Fruit fly (Drosophila melanogaster): ENCODE measurements around the gene AnxB11.

Gene AnxB11

dm6 chrX:16420048-16420447, 2.0 kb downstream of the AnxB11 start (continued):
- peak; percentile 3 for TF ChIP-seq Fer3 (tag; optimal IDR thresholded peaks at IDR 0.05)
- peak; percentile 50 for TF ChIP-seq Fer1 (GFP tag; optimal IDR thresholded peaks at IDR 0.05)
- no peak for TF ChIP-seq nerfin-1 (tag; optimal IDR thresholded peaks at IDR 0.05)
- no peak for TF ChIP-seq Bteb2 (GFP tag; optimal IDR thresholded peaks at IDR 0.05)
- TF ChIP-seq CG6765 (GFP tag; optimal IDR thresholded peaks at IDR 0.05): peak; percentile 11
- peak; percentile 2 for TF ChIP-seq Asciz (GFP tag; optimal IDR thresholded peaks at IDR 0.05)
- peak; percentile 51 for TF ChIP-seq CG12071 (GFP tag; optimal IDR thresholded peaks at IDR 0.05)
- TF ChIP-seq Pdp1 (GFP tag; optimal IDR thresholded peaks at IDR 0.05): peak in 1 of 2 experiments; percentile 28
- TF ChIP-seq PHDP (tag; optimal IDR thresholded peaks at IDR 0.05): peak; percentile 12
- TF ChIP-seq CG31365 (tag; optimal IDR thresholded peaks at IDR 0.05): peak; percentile 8
- no peak for TF ChIP-seq abd-A (tag; optimal IDR thresholded peaks at IDR 0.05)
- TF ChIP-seq wek (GFP tag; optimal IDR thresholded peaks at IDR 0.05): peak; percentile 6
- TF ChIP-seq hkb (optimal IDR thresholded peaks at IDR 0.05): no peak
- no peak for TF ChIP-seq hkb (GFP tag; IDR thresholded peaks at IDR 0.05)
- TF ChIP-seq ATbp (GFP tag; optimal IDR thresholded peaks at IDR 0.05): peak; percentile 34
- peak; percentile 42 for TF ChIP-seq CG2678 (tag; optimal IDR thresholded peaks at IDR 0.05)
- TF ChIP-seq CG3726 (GFP tag; IDR thresholded peaks at IDR 0.05): no peak
- TF ChIP-seq CG16813 (GFP tag; IDR thresholded peaks at IDR 0.05; ENCODE audit: partially characterized antibody): no peak
- 0 out of 2 replicates have a peak, but pooled peaks have one; percentile 16 for TF ChIP-seq HLH3B (GFP tag; IDR thresholded peaks at IDR 0.05)
- TF ChIP-seq CG11695 (GFP tag; IDR thresholded peaks at IDR 0.05): no peak
- peak; percentile 76 for TF ChIP-seq sens (GFP tag)
- no peak for TF ChIP-seq HmgD (GFP tag; optimal IDR thresholded peaks at IDR 0.05)
- TF ChIP-seq Kr (GFP tag; optimal IDR thresholded peaks at IDR 0.05): no peak

DNA sequence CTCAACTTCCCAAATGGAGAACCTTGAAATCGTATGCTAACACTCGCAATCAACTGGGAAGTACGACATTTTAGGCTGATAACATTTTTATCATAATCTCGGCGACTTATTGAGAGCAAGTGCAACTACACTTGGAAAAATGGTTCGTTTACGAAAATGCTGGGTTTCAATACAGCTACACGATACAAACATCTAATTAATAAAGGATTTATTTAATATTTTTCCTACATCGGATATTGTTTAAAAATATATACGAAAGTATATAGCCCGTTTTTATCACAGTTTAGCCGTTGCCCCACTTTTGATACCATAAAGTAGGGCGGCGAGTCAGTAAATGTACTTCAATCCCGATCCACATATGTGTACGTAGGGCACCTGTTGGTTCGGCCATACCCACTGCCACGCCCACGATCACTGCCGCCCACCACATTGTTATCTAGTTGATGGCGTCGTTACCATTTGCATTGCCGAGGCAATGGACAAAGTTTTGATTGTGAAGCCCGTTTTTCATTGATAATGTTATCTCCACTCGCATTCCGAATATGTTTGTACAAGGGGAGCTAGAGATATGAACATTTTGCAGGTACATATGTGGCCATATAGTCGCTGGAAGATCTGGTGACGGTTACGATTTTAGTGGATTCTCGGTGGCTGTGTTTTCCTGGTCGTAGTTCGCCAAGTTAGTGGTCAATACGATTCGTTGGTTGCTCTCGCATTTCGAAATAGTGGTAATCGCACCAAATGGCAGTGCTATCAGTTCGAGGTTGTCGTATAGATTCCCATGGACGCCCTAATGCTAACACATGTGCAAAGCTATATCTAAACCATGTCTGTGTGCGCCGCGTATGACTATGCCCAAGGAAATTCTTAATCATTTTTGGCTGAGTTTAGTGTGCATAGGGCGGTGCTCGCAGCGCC, 7.4 kb downstream of the AnxB11 start, which contains the start of gene Traf-like:
Gene Traf-like, plus strand, starts transcription at position 596 of the 918 bp plus-strand sequence.
- TF ChIP-seq CG1647 (GFP tag; optimal IDR thresholded peaks at IDR 0.05) (no peak), croc (GFP tag; conservative IDR thresholded peaks at IDR 0.05) (no peak; the same call in 2 of the 3 replicates), CG11456 (GFP tag; IDR thresholded peaks at IDR 0.05) (no peak), amos (GFP tag; IDR thresholded peaks at IDR 0.05; ENCODE audit: partially characterized antibody) (no peak), CG14965 (GFP tag; optimal IDR thresholded peaks at IDR 0.05; ENCODE audit: borderline replicate concordance) (no peak), CG10267 (tag; optimal IDR thresholded peaks at IDR 0.05) (no peak), en (GFP tag; optimal IDR thresholded peaks at IDR 0.05) (no peak), CG6254 (GFP tag; optimal IDR thresholded peaks at IDR 0.05) (no peak), cas (GFP tag; IDR thresholded peaks at IDR 0.05) (no peak), h (optimal IDR thresholded peaks at IDR 0.05) (no peak), CG13775 (GFP tag; optimal IDR thresholded peaks at IDR 0.05) (no peak), CoRest (tag; optimal IDR thresholded peaks at IDR 0.05) (peak; percentile 4), Antp (GFP tag; optimal IDR thresholded peaks at IDR 0.05) (no peak), CG18476 (GFP tag; optimal IDR thresholded peaks at IDR 0.05) (no peak), br (optimal IDR thresholded peaks at IDR 0.05) (no peak), CG12659 (GFP tag; optimal IDR thresholded peaks at IDR 0.05) (no peak), aop (GFP tag; IDR thresholded peaks at IDR 0.05) (no peak), CG5953 (GFP tag; IDR thresholded peaks at IDR 0.05) (no peak), CG14441 (GFP tag; IDR thresholded peaks at IDR 0.05) (peak; percentile 42; the same call in 1 of the 2 replicates), CG11723 (GFP tag; optimal IDR thresholded peaks at IDR 0.05) (no peak), pita (GFP tag; optimal IDR thresholded peaks at IDR 0.05) (no peak), chn (GFP tag; optimal IDR thresholded peaks at IDR 0.05) (no peak), Sin3A (optimal IDR thresholded peaks at IDR 0.05) (no peak), CTCF (GFP tag; optimal IDR thresholded peaks at IDR 0.05) (no peak), CG8281 (tag; optimal IDR thresholded peaks at IDR 0.05) (no peak), Ravus (GFP tag; IDR thresholded peaks at IDR 0.05) (no peak), CG31441 (GFP tag; IDR thresholded peaks at IDR 0.05) (no peak), tio (GFP tag; optimal IDR thresholded peaks at IDR 0.05) (no peak)

All from whole organism, embryonic.